Fruit fly (Drosophila melanogaster) whole organism, embryonic: ENCODE results near the gene haf.

ENCODE experiments used
- Asciz ChIP-seq: fragments of 200-800 bp; sonication (Bioruptor generic); optimal IDR thresholded peaks from 2 replicates; lab custom pipeline; 2017; ENCODE audit warnings: missing biosample characterization, mild to moderate bottlenecking, missing genetic modification characterization, missing genetic modification reagents
- Bgb ChIP-seq: fragments of 200-800 bp; sonication (Bioruptor generic); IDR thresholded peaks from 2 replicates; pipeline ENCODE4 v1.3.6; 2022; ENCODE audit warnings: missing biosample characterization, missing genetic modification characterization; ENCODE audit not compliant: partially characterized antibody
- BtbVII ChIP-seq: fragments of 200-800 bp; sonication (Bioruptor generic); optimal IDR thresholded peaks from 3 replicates; lab custom pipeline; 2017; ENCODE audit warnings: missing biosample characterization, mild to moderate bottlenecking, missing genetic modification characterization
- CG11504 ChIP-seq: fragments of 200-800 bp; sonication (Bioruptor generic); optimal IDR thresholded peaks from 3 replicates; lab custom pipeline; 2019; ENCODE audit warnings: missing biosample characterization, mild to moderate bottlenecking, missing genetic modification characterization, moderate library complexity
- CG11695 ChIP-seq: fragments of 200-800 bp; sonication (Bioruptor generic); IDR thresholded peaks from 3 replicates; pipeline ENCODE4 v1.3.6; 2022; ENCODE audit warnings: missing biosample characterization, missing genetic modification characterization
- CG12104 ChIP-seq: fragments of 200-800 bp; sonication (Bioruptor generic); optimal IDR thresholded peaks from 3 replicates; lab custom pipeline; 2016; ENCODE audit warnings: missing biosample characterization, missing genetic modification characterization
- CG12219 ChIP-seq: fragments of 200-800 bp; sonication (Bioruptor generic); optimal IDR thresholded peaks from 3 replicates; lab custom pipeline; 2018; ENCODE audit warnings: missing biosample characterization, mild to moderate bottlenecking, missing genetic modification characterization
- CG16863 ChIP-seq: fragments of 200-800 bp; sonication (Bioruptor generic); optimal IDR thresholded peaks from 3 replicates; lab custom pipeline; 2016; ENCODE audit warnings: missing biosample characterization, missing genetic modification characterization
- CG17385 ChIP-seq: fragments of 200-800 bp; sonication (Bioruptor generic); optimal IDR thresholded peaks from 3 replicates; lab custom pipeline; 2018; ENCODE audit warnings: missing biosample characterization, mild to moderate bottlenecking, missing genetic modification characterization
- CG2116 ChIP-seq: fragments of 200-800 bp; sonication (Bioruptor generic); optimal IDR thresholded peaks from 3 replicates; lab custom pipeline; 2018; ENCODE audit warnings: missing biosample characterization, mild to moderate bottlenecking, missing genetic modification characterization
- CG2712 ChIP-seq: fragments of 200-800 bp; optimal IDR thresholded peaks from 3 replicates; lab custom pipeline; 2019; ENCODE audit warnings: missing biosample characterization, mild to moderate bottlenecking, missing genetic modification characterization, moderate library complexity
- CG31388 ChIP-seq: fragments of 200-800 bp; sonication (Bioruptor generic); optimal IDR thresholded peaks from 2 replicates; lab custom pipeline; 2016; ENCODE audit warnings: missing biosample characterization, missing genetic modification characterization
- CG33557 ChIP-seq: fragments of 200-800 bp; sonication (Bioruptor generic); optimal IDR thresholded peaks from 2 replicates; lab custom pipeline; 2019; ENCODE audit warnings: missing biosample characterization, mild to moderate bottlenecking, missing genetic modification characterization, moderate library complexity
- CG34224 ChIP-seq: fragments of 200-800 bp; sonication (Bioruptor generic); IDR thresholded peaks from 3 replicates; pipeline ENCODE4 v1.3.6; 2022; ENCODE audit warnings: missing biosample characterization, missing genetic modification characterization; ENCODE audit not compliant: partially characterized antibody
- CG4404 ChIP-seq: fragments of 200-800 bp; sonication (Bioruptor generic); IDR thresholded peaks from 2 replicates; pipeline ENCODE4 v1.3.6; 2022; ENCODE audit warnings: missing biosample characterization, missing genetic modification characterization
- CG5180 ChIP-seq: fragments of 200-800 bp; sonication (Bioruptor generic); optimal IDR thresholded peaks from 3 replicates; lab custom pipeline; 2017; ENCODE audit warnings: missing biosample characterization, missing genetic modification characterization, mild to moderate bottlenecking, moderate library complexity, missing genetic modification reagents
- CG6689 ChIP-seq: fragments of 200-800 bp; sonication (Bioruptor generic); IDR thresholded peaks from 2 replicates; pipeline ENCODE4 v1.3.6; 2022; ENCODE audit warnings: missing biosample characterization, missing genetic modification characterization
- CG7928 ChIP-seq: fragments of 200-800 bp; sonication (Bioruptor generic); optimal IDR thresholded peaks from 2 replicates; lab custom pipeline; 2017; ENCODE audit warnings: missing biosample characterization, mild to moderate bottlenecking, missing genetic modification characterization
- CG7963 ChIP-seq: fragments of 200-800 bp; sonication (Bioruptor generic); IDR thresholded peaks from 3 replicates; pipeline ENCODE4 v1.3.6; 2022; ENCODE audit warnings: missing biosample characterization, missing genetic modification characterization; ENCODE audit not compliant: partially characterized antibody
- CG8290 ChIP-seq, 3 experiments: fragments of 200-800 bp; sonication (Bioruptor generic); optimal IDR thresholded peaks; 2 replicates each; lab custom pipeline; 2016 to 2019; ENCODE audit warnings: missing biosample characterization in 3 of 3, missing genetic modification characterization in 3 of 3, mild to moderate bottlenecking in 2 of 3, moderate library complexity in 1 of 3
- CkIIα-i1 ChIP-seq: fragments of 200-800 bp; sonication (Bioruptor generic); IDR thresholded peaks from 2 replicates; pipeline ENCODE4 v1.3.6; 2022; ENCODE audit warnings: missing biosample characterization, missing genetic modification characterization
- D19B ChIP-seq: fragments of 200-800 bp; sonication (Bioruptor generic); optimal IDR thresholded peaks from 2 replicates; lab custom pipeline; 2017; ENCODE audit warnings: missing biosample characterization, mild to moderate bottlenecking, missing genetic modification characterization
- Dbx ChIP-seq: fragments of 200-800 bp; sonication (Bioruptor generic); IDR thresholded peaks from 3 replicates; pipeline ENCODE4 v1.3.6; 2022; ENCODE audit warnings: missing biosample characterization, missing genetic modification characterization
- ERR ChIP-seq: fragments of 200-800 bp; sonication (Bioruptor generic); optimal IDR thresholded peaks from 2 replicates; lab custom pipeline; 2016; ENCODE audit warnings: missing biosample characterization, missing genetic modification characterization
- HLH3B ChIP-seq: fragments of 200-800 bp; sonication (Bioruptor generic); IDR thresholded peaks from 2 replicates; pipeline ENCODE4 v1.3.6; 2022; ENCODE audit warnings: missing biosample characterization, missing genetic modification characterization
- HLH54F ChIP-seq: fragments of 200-800 bp; sonication (Bioruptor generic); optimal IDR thresholded peaks from 3 replicates; lab custom pipeline; 2016; ENCODE audit warnings: missing biosample characterization, missing genetic modification characterization
- Jarid2 ChIP-seq: fragments of 200-800 bp; sonication (Bioruptor generic); optimal IDR thresholded peaks from 3 replicates; lab custom pipeline; 2017; ENCODE audit warnings: mild to moderate bottlenecking, missing biosample characterization, missing genetic modification reagents, missing genetic modification characterization
- Optix ChIP-seq: fragments of 200-800 bp; sonication (Bioruptor generic); IDR thresholded peaks from 3 replicates; pipeline ENCODE4 v1.3.6; 2022; ENCODE audit warnings: missing biosample characterization, missing genetic modification characterization
- PHDP ChIP-seq: fragments of 200-800 bp; sonication (Bioruptor generic); optimal IDR thresholded peaks from 3 replicates; lab custom pipeline; 2018; ENCODE audit warnings: missing biosample characterization, mild to moderate bottlenecking, missing genetic modification characterization, moderate library complexity
- amos ChIP-seq: fragments of 200-800 bp; sonication (Bioruptor generic); IDR thresholded peaks from 2 replicates; pipeline ENCODE4 v1.3.6; 2022; ENCODE audit warnings: missing biosample characterization, missing genetic modification characterization; ENCODE audit not compliant: partially characterized antibody
- ash1 ChIP-seq: fragments of 200-800 bp; sonication (Bioruptor generic); optimal IDR thresholded peaks from 2 replicates; lab custom pipeline; 2018; ENCODE audit warnings: missing biosample characterization, mild to moderate bottlenecking, missing genetic modification characterization
- br ChIP-seq: fragments of >200 bp; optimal IDR thresholded peaks from 2 replicates; lab custom pipeline; 2017
- chif ChIP-seq, 2 experiments: fragments of 200-800 bp; sonication (Bioruptor generic); optimal IDR thresholded peaks; 3 replicates each; lab custom pipeline; 2016; ENCODE audit warnings: missing biosample characterization in 2 of 2, missing genetic modification characterization in 2 of 2
- crc ChIP-seq: fragments of 200-800 bp; sonication (Bioruptor generic); optimal IDR thresholded peaks from 2 replicates; lab custom pipeline; 2016; ENCODE audit warnings: missing biosample characterization, missing genetic modification characterization
- emc ChIP-seq: fragments of 200-800 bp; sonication (Bioruptor generic); optimal IDR thresholded peaks from 2 replicates; lab custom pipeline; 2016; ENCODE audit warnings: missing biosample characterization, missing genetic modification characterization
- fd96Cb ChIP-seq: fragments of 200-800 bp; sonication (Bioruptor generic); optimal IDR thresholded peaks from 2 replicates; lab custom pipeline; 2018; ENCODE audit warnings: missing biosample characterization, mild to moderate bottlenecking, missing genetic modification characterization, moderate library complexity
- gcm ChIP-seq: fragments of 200-800 bp; sonication (Bioruptor generic); optimal IDR thresholded peaks from 2 replicates; lab custom pipeline; 2019; ENCODE audit warnings: missing biosample characterization, mild to moderate bottlenecking, missing genetic modification characterization, moderate library complexity
- gsb-n ChIP-seq: fragments of 200-800 bp; sonication (Bioruptor generic); optimal IDR thresholded peaks from 3 replicates; lab custom pipeline; 2018; ENCODE audit warnings: missing biosample characterization, mild to moderate bottlenecking, missing genetic modification characterization
- ham ChIP-seq: fragments of 200-800 bp; sonication (Bioruptor generic); IDR thresholded peaks from 2 replicates; pipeline ENCODE4 v1.3.6; 2022; ENCODE audit warnings: missing biosample characterization, missing genetic modification characterization
- lbe ChIP-seq: fragments of 200-800 bp; sonication (Bioruptor generic); optimal IDR thresholded peaks from 2 replicates; lab custom pipeline; 2016; ENCODE audit warnings: missing biosample characterization, mild to moderate bottlenecking, missing genetic modification characterization
- mirr ChIP-seq: fragments of 200-800 bp; sonication (Bioruptor generic); optimal IDR thresholded peaks from 3 replicates; lab custom pipeline; 2018; ENCODE audit warnings: missing biosample characterization, mild to moderate bottlenecking, missing genetic modification characterization
- odd ChIP-seq: fragments of 200-800 bp; sonication (Bioruptor generic); optimal IDR thresholded peaks from 2 replicates; lab custom pipeline; 2017; ENCODE audit warnings: missing biosample characterization, mild to moderate bottlenecking, missing genetic modification characterization
- psq ChIP-seq: fragments of 200-800 bp; sonication (Bioruptor generic); optimal IDR thresholded peaks from 2 replicates; lab custom pipeline; 2017; ENCODE audit warnings: missing biosample characterization, missing genetic modification characterization
- ranshi ChIP-seq: fragments of 200-800 bp; sonication (Bioruptor generic); IDR thresholded peaks from 2 replicates; pipeline ENCODE4 v1.3.6; 2022; ENCODE audit warnings: missing biosample characterization, missing genetic modification characterization
- sim ChIP-seq: fragments of 200-800 bp; sonication (Bioruptor generic); IDR thresholded peaks from 2 replicates; pipeline ENCODE4 v1.3.6; 2022; ENCODE audit warnings: missing biosample characterization, missing genetic modification characterization
- unc-4 ChIP-seq: fragments of 200-800 bp; sonication (Bioruptor generic); IDR thresholded peaks from 2 replicates; pipeline ENCODE4 v1.3.6; 2022; ENCODE audit warnings: missing biosample characterization, missing genetic modification characterization; ENCODE audit not compliant: partially characterized antibody
- wek ChIP-seq: fragments of 200-800 bp; sonication (Bioruptor generic); optimal IDR thresholded peaks from 3 replicates; lab custom pipeline; 2018; ENCODE audit warnings: missing biosample characterization, mild to moderate bottlenecking, missing genetic modification characterization, moderate library complexity
- wor ChIP-seq: fragments of 200-800 bp; sonication (Bioruptor generic); IDR thresholded peaks from 2 replicates; pipeline ENCODE4 v1.3.6; 2022; ENCODE audit warnings: missing biosample characterization, missing genetic modification characterization
- yki ChIP-seq: fragments of >200 bp; optimal IDR thresholded peaks from 3 replicates; lab custom pipeline; 2018
- zfh2 ChIP-seq: fragments of 200-800 bp; sonication (Bioruptor generic); optimal IDR thresholded peaks from 2 replicates; lab custom pipeline; 2016; ENCODE audit warnings: missing biosample characterization, missing genetic modification characterization

haf gene

dm6 chr2L:1649244-1649827 is 94.4 kb downstream of the haf start (continued):
- TF ChIP-seq unc-4 (no peak), ranshi (GFP tag; lab: Robert Waterston, UW) (peak; percentile 88), ash1 (no peak), CG7963 (no peak), HLH3B (GFP tag; lab: Robert Waterston, UW) (peak; percentile 84), amos (GFP tag; lab: Robert Waterston, UW) (no peak; the same call in 1 of the 2 replicates), BtbVII (GFP tag; lab: Kevin White, UChicago) (peak; percentile 94), wek (GFP tag; lab: Kevin White, UChicago) (no peak), ERR (GFP tag; lab: Kevin White, UChicago) (no peak), Jarid2 (GFP tag; lab: Kevin White, UChicago) (peak; percentile 81), psq (GFP tag; lab: Kevin White, UChicago) (peak; percentile 69), CkIIα-i1 (GFP tag; lab: Robert Waterston, UW) (peak; percentile 62; the same call in 1 of the 2 replicates), Dbx (peak; percentile 85), br (lab: Kevin White, UChicago) (no peak), CG12104 (GFP tag; lab: Kevin White, UChicago) (peak; percentile 62), Asciz (GFP tag; lab: Kevin White, UChicago) (peak; percentile 98), Bgb (GFP tag; lab: Robert Waterston, UW) (peak; percentile 69), CG4404 (GFP tag; lab: Robert Waterston, UW) (peak; percentile 84), ham (GFP tag; lab: Robert Waterston, UW) (no peak), D19B (GFP tag; lab: Kevin White, UChicago) (peak; percentile 66), crc (GFP tag; lab: Kevin White, UChicago) (no peak), mirr (no peak), CG31388 (GFP tag; lab: Kevin White, UChicago) (no peak), CG12219 (GFP tag; lab: Kevin White, UChicago) (peak; percentile 72), CG17385 (peak; percentile 92), Optix (GFP tag; lab: Robert Waterston, UW) (peak; percentile 89), wor (GFP tag; lab: Robert Waterston, UW) (peak; percentile 89), sim (GFP tag; lab: Robert Waterston, UW) (peak; percentile 73), gcm (peak; percentile 96), fd96Cb (tag; lab: Kevin White, UChicago) (peak; percentile 97), gsb-n (peak; percentile 89), emc (no peak), CG5180 (GFP tag; lab: Kevin White, UChicago) (peak; percentile 86), CG8290 (GFP tag; optimal IDR thresholded peaks at IDR 0.05; lab: Kevin White, UChicago) (peak; percentile 37), CG8290 (tag; optimal IDR thresholded peaks at IDR 0.05; lab: Kevin White, UChicago) (peak in 1 of 2 experiments; percentile 39), CG11504 (peak; percentile 97), PHDP (peak; percentile 97), HLH54F (GFP tag; lab: Kevin White, UChicago) (no peak), yki (lab: Kevin White, UChicago) (no peak), CG7928 (GFP tag; lab: Kevin White, UChicago) (peak; percentile 28), CG2116 (peak; percentile 57), odd (GFP tag; lab: Kevin White, UChicago) (peak; percentile 93), chif (GFP tag; optimal IDR thresholded peaks at IDR 0.05; lab: Kevin White, UChicago) (peak in 1 of 2 experiments; percentile 57), CG16863 (no peak), CG34224 (GFP tag; lab: Robert Waterston, UW) (no peak), CG11695 (GFP tag; lab: Robert Waterston, UW) (peak; percentile 89), CG2712 (tag; lab: Kevin White, UChicago) (peak; percentile 92), zfh2 (GFP tag; lab: Kevin White, UChicago) (peak; percentile 22), CG6689 (GFP tag; lab: Robert Waterston, UW) (peak; percentile 86), CG33557 (GFP tag; lab: Kevin White, UChicago) (peak; percentile 28), lbe (GFP tag; lab: Kevin White, UChicago) (no peak)
